Fruit fly (Drosophila melanogaster): ENCODE results near the gene Pop4.

DNA sequence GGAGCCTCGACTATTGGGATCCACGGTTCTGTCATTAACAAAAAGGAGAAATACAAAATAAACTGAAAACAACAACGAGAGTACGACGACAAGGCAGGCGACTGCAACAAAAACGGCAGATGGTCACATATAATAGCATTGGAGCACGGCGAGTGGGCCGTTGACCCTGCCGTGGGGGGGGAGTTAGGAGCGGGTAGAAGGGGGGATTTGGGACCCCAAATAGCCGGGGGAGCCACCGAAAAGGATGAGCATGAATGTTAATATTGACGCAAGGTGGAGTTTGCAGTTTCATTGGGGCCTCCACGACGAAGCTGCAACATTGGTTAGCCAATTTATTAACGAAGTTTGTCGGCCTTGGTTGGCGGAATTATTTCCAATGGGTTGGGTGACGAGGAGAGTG is 14.4 kb upstream of the Pop4 start:
- TF ChIP-seq psq (optimal IDR thresholded peaks at IDR 0.05) (no peak), usp (GFP tag; optimal IDR thresholded peaks at IDR 0.05) (no peak)
